Fruit fly (Drosophila melanogaster) whole organism, embryonic: ENCODE results near the gene Spn88Eb.

Experiments used
- Ada2b ChIP-seq: fragments of 200-800 bp; sonication (Bioruptor generic); IDR thresholded peaks from 2 replicates; pipeline ENCODE4 v1.3.6; 2022; ENCODE audit warnings: missing biosample characterization, missing genetic modification characterization
- B-H2 ChIP-seq: fragments of 200-800 bp; sonication (Bioruptor generic); optimal IDR thresholded peaks from 2 replicates; lab custom pipeline; 2018; ENCODE audit warnings: missing biosample characterization, mild to moderate bottlenecking, missing genetic modification characterization
- Bgb ChIP-seq: fragments of 200-800 bp; sonication (Bioruptor generic); IDR thresholded peaks from 2 replicates; pipeline ENCODE4 v1.3.6; 2022; ENCODE audit warnings: missing biosample characterization, missing genetic modification characterization; ENCODE audit not compliant: partially characterized antibody
- BtbVII ChIP-seq: fragments of 200-800 bp; sonication (Bioruptor generic); optimal IDR thresholded peaks from 3 replicates; lab custom pipeline; 2017; ENCODE audit warnings: missing biosample characterization, mild to moderate bottlenecking, missing genetic modification characterization
- CG11085 ChIP-seq: fragments of 200-800 bp; sonication (Bioruptor generic); IDR thresholded peaks from 2 replicates; pipeline ENCODE4 v1.3.6; 2022; ENCODE audit warnings: missing biosample characterization, missing genetic modification characterization
- CG12299 ChIP-seq: fragments of 200-800 bp; sonication (Bioruptor generic); optimal IDR thresholded peaks from 2 replicates; lab custom pipeline; 2018; ENCODE audit warnings: missing biosample characterization, mild to moderate bottlenecking, missing genetic modification characterization
- CG13424 ChIP-seq: fragments of 200-800 bp; sonication (Bioruptor generic); optimal IDR thresholded peaks from 2 replicates; lab custom pipeline; 2019; ENCODE audit warnings: missing biosample characterization, mild to moderate bottlenecking, missing genetic modification characterization, moderate library complexity
- CG14710 ChIP-seq: fragments of 200-800 bp; sonication (Bioruptor generic); optimal IDR thresholded peaks from 3 replicates; lab custom pipeline; 2019; ENCODE audit warnings: missing biosample characterization, mild to moderate bottlenecking, missing genetic modification characterization, moderate library complexity
- CG15011 ChIP-seq: fragments of 200-800 bp; sonication (Bioruptor generic); optimal IDR thresholded peaks from 3 replicates; lab custom pipeline; 2018; ENCODE audit warnings: missing biosample characterization, mild to moderate bottlenecking, missing genetic modification characterization
- CG15479 ChIP-seq: fragments of 200-800 bp; sonication (Bioruptor generic); optimal IDR thresholded peaks from 3 replicates; lab custom pipeline; 2019; ENCODE audit warnings: missing biosample characterization, mild to moderate bottlenecking, missing genetic modification characterization, moderate library complexity
- CG15514 ChIP-seq: fragments of 200-800 bp; sonication (Bioruptor generic); optimal IDR thresholded peaks from 3 replicates; lab custom pipeline; 2017; ENCODE audit warnings: missing biosample characterization, missing genetic modification characterization, mild to moderate bottlenecking, moderate library complexity, missing genetic modification reagents
- CG17912 ChIP-seq: fragments of 200-800 bp; sonication (Bioruptor generic); optimal IDR thresholded peaks from 2 replicates; lab custom pipeline; 2018; ENCODE audit warnings: missing biosample characterization, mild to moderate bottlenecking, missing genetic modification characterization
- CG1832 ChIP-seq: fragments of 200-800 bp; sonication (Bioruptor generic); optimal IDR thresholded peaks from 2 replicates; lab custom pipeline; 2017; ENCODE audit warnings: missing biosample characterization, mild to moderate bottlenecking, missing genetic modification characterization, inconsistent platforms
- CG2120 ChIP-seq: fragments of 200-800 bp; sonication (Bioruptor generic); optimal IDR thresholded peaks from 3 replicates; lab custom pipeline; 2016; ENCODE audit warnings: missing biosample characterization, missing genetic modification characterization
- CG30431 ChIP-seq: fragments of 200-800 bp; sonication (Bioruptor generic); optimal IDR thresholded peaks from 2 replicates; lab custom pipeline; 2017; ENCODE audit warnings: missing biosample characterization, missing genetic modification characterization
- CG31224 ChIP-seq: fragments of 200-800 bp; sonication (Bioruptor generic); IDR thresholded peaks from 2 replicates; pipeline ENCODE4 v1.3.6; 2022; ENCODE audit warnings: missing biosample characterization, missing genetic modification characterization
- CG3407 ChIP-seq: fragments of 200-800 bp; sonication (Bioruptor generic); optimal IDR thresholded peaks from 2 replicates; lab custom pipeline; 2018; ENCODE audit warnings: missing biosample characterization, mild to moderate bottlenecking, missing genetic modification characterization
- CG6689 ChIP-seq: fragments of 200-800 bp; sonication (Bioruptor generic); IDR thresholded peaks from 2 replicates; pipeline ENCODE4 v1.3.6; 2022; ENCODE audit warnings: missing biosample characterization, missing genetic modification characterization
- CG6854 ChIP-seq: fragments of 200-800 bp; sonication (Bioruptor generic); optimal IDR thresholded peaks from 3 replicates; lab custom pipeline; 2017; ENCODE audit warnings: missing biosample characterization, mild to moderate bottlenecking, missing genetic modification characterization
- CG9215 ChIP-seq: fragments of 200-800 bp; sonication (Bioruptor generic); IDR thresholded peaks from 2 replicates; pipeline ENCODE4 v1.3.6; 2022; ENCODE audit warnings: missing biosample characterization, missing genetic modification characterization
- CG9437 ChIP-seq: fragments of 200-800 bp; sonication (Bioruptor generic); optimal IDR thresholded peaks from 2 replicates; lab custom pipeline; 2018; ENCODE audit warnings: missing biosample characterization, mild to moderate bottlenecking, missing genetic modification characterization
- Dip3 ChIP-seq: fragments of 200-800 bp; sonication (Bioruptor generic); optimal IDR thresholded peaks from 3 replicates; lab custom pipeline; 2016; ENCODE audit warnings: missing biosample characterization, missing genetic modification characterization
- E2f1 ChIP-seq: fragments of 200-800 bp; sonication (Bioruptor generic); IDR thresholded peaks from 2 replicates; pipeline ENCODE4 v1.3.6; 2022; ENCODE audit warnings: missing biosample characterization, missing genetic modification characterization
- Fer1 ChIP-seq: fragments of 200-800 bp; sonication (Bioruptor generic); optimal IDR thresholded peaks from 2 replicates; lab custom pipeline; 2017; ENCODE audit warnings: missing biosample characterization, mild to moderate bottlenecking, missing genetic modification characterization
- Hey ChIP-seq: fragments of 200-800 bp; sonication (Bioruptor generic); optimal IDR thresholded peaks from 3 replicates; lab custom pipeline; 2018; ENCODE audit warnings: missing biosample characterization, mild to moderate bottlenecking, missing genetic modification characterization
- Hmr ChIP-seq: fragments of 200-800 bp; sonication (Bioruptor generic); optimal IDR thresholded peaks from 3 replicates; lab custom pipeline; 2017; ENCODE audit warnings: mild to moderate bottlenecking, missing biosample characterization, missing genetic modification reagents, missing genetic modification characterization
- Kr ChIP-seq: fragments of 200-800 bp; sonication (Bioruptor generic); optimal IDR thresholded peaks from 2 replicates; lab custom pipeline; 2017; ENCODE audit warnings: missing biosample characterization, mild to moderate bottlenecking, missing genetic modification characterization
- NC2α ChIP-seq: fragments of 200-800 bp; sonication (Bioruptor generic); optimal IDR thresholded peaks from 2 replicates; lab custom pipeline; 2016; ENCODE audit warnings: missing biosample characterization, missing genetic modification characterization
- Ssrp ChIP-seq: fragments of 200-800 bp; sonication (Bioruptor generic); optimal IDR thresholded peaks from 2 replicates; lab custom pipeline; 2018; ENCODE audit warnings: missing biosample characterization, mild to moderate bottlenecking, missing genetic modification characterization, moderate library complexity
- Taf1 ChIP-seq: fragments of 200-800 bp; sonication (Bioruptor generic); IDR thresholded peaks from 2 replicates; pipeline ENCODE4 v1.3.6; 2022; ENCODE audit warnings: missing biosample characterization, missing genetic modification characterization
- bab2 ChIP-seq: fragments of 200-800 bp; sonication (Bioruptor generic); optimal IDR thresholded peaks from 2 replicates; lab custom pipeline; 2016; ENCODE audit warnings: missing biosample characterization, missing genetic modification characterization
- cad ChIP-seq: fragments of >200 bp; optimal IDR thresholded peaks from 2 replicates; lab custom pipeline; 2017; ENCODE audit warnings: missing biosample characterization, missing genetic modification characterization
- cg ChIP-seq: fragments of 200-800 bp; sonication (Bioruptor generic); optimal IDR thresholded peaks from 3 replicates; lab custom pipeline; 2019; ENCODE audit warnings: missing biosample characterization, mild to moderate bottlenecking, missing genetic modification characterization, moderate library complexity
- danr ChIP-seq: fragments of 200-800 bp; sonication (Bioruptor generic); IDR thresholded peaks from 2 replicates; pipeline ENCODE4 v1.3.6; 2022; ENCODE audit warnings: missing biosample characterization, missing genetic modification characterization
- dati ChIP-seq: fragments of 200-800 bp; sonication (Bioruptor generic); IDR thresholded peaks from 2 replicates; pipeline ENCODE4 v1.3.6; 2022; ENCODE audit warnings: missing biosample characterization, missing genetic modification characterization
- hkb ChIP-seq, 2 experiments: fragments of 200-800 bp in 1 of 2; fragments of >200 bp in 1 of 2; sonication (Bioruptor generic) in 1 of 2; IDR thresholded peaks in 1 of 2; optimal IDR thresholded peaks in 1 of 2; 2 replicates each; pipeline versions ENCODE4 v1.3.6 to Lab custom; 2017 to 2022; ENCODE audit warnings: missing biosample characterization in 1 of 2, missing genetic modification characterization in 1 of 2
- otp ChIP-seq: fragments of 200-800 bp; sonication (Bioruptor generic); IDR thresholded peaks from 3 replicates; pipeline ENCODE4, ENCODE4 v1.3.6; 2022; ENCODE audit warnings: missing biosample characterization, missing genetic modification characterization
- pfk ChIP-seq: fragments of 200-800 bp; sonication (Bioruptor generic); optimal IDR thresholded peaks from 2 replicates; lab custom pipeline; 2018; ENCODE audit warnings: missing biosample characterization, mild to moderate bottlenecking, missing genetic modification characterization, moderate library complexity
- pum ChIP-seq: fragments of 200-800 bp; sonication (Bioruptor generic); optimal IDR thresholded peaks from 2 replicates; lab custom pipeline; 2016; ENCODE audit warnings: missing biosample characterization, missing genetic modification characterization
- rib ChIP-seq: fragments of 200-800 bp; sonication (Bioruptor generic); IDR thresholded peaks from 2 replicates; pipeline ENCODE4 v1.3.6; 2022; ENCODE audit warnings: missing biosample characterization, missing genetic modification characterization
- sens ChIP-seq: fragments of 200-800 bp; sonication (Bioruptor generic); peaks from one replicate; lab custom pipeline; 2016; ENCODE audit warnings: missing biosample characterization, missing genetic modification characterization
- sima ChIP-seq: fragments of 200-800 bp; sonication (Bioruptor generic); optimal IDR thresholded peaks from 2 replicates; lab custom pipeline; 2016; ENCODE audit warnings: missing biosample characterization, missing genetic modification characterization
- sqz ChIP-seq: fragments of 200-800 bp; sonication (Bioruptor generic); optimal IDR thresholded peaks from 3 replicates; lab custom pipeline; 2018; ENCODE audit warnings: missing biosample characterization, mild to moderate bottlenecking, missing genetic modification characterization
- sug ChIP-seq: fragments of 200-800 bp; optimal IDR thresholded peaks from 2 replicates; lab custom pipeline; 2019; ENCODE audit warnings: missing biosample characterization, mild to moderate bottlenecking, missing genetic modification characterization, moderate library complexity
- trem ChIP-seq: fragments of 200-800 bp; optimal IDR thresholded peaks from 3 replicates; lab custom pipeline; 2019; ENCODE audit warnings: missing biosample characterization, mild to moderate bottlenecking, missing genetic modification characterization, moderate library complexity
- ttk ChIP-seq: fragments of 200-800 bp; sonication (Bioruptor generic); IDR thresholded peaks from 2 replicates; pipeline ENCODE4 v2.1.2; 2022; ENCODE audit warnings: missing biosample characterization, missing genetic modification characterization
- z ChIP-seq: fragments of 200-800 bp; sonication (Bioruptor generic); IDR thresholded peaks from 3 replicates; pipeline ENCODE4 v1.3.6; 2022; ENCODE audit warnings: missing biosample characterization, missing genetic modification characterization
- zen2 ChIP-seq: fragments of 200-800 bp; sonication (Bioruptor generic); IDR thresholded peaks from 3 replicates; pipeline ENCODE4 v1.3.6; 2022; ENCODE audit warnings: missing biosample characterization, missing genetic modification characterization; ENCODE audit not compliant: partially characterized antibody
- zf30C ChIP-seq: fragments of 200-800 bp; sonication (Bioruptor generic); optimal IDR thresholded peaks from 3 replicates; lab custom pipeline; 2018; ENCODE audit warnings: missing biosample characterization, mild to moderate bottlenecking, missing genetic modification characterization
- zfh2 ChIP-seq: fragments of 200-800 bp; sonication (Bioruptor generic); optimal IDR thresholded peaks from 2 replicates; lab custom pipeline; 2016; ENCODE audit warnings: missing biosample characterization, missing genetic modification characterization

Spn88Eb gene

DNA sequence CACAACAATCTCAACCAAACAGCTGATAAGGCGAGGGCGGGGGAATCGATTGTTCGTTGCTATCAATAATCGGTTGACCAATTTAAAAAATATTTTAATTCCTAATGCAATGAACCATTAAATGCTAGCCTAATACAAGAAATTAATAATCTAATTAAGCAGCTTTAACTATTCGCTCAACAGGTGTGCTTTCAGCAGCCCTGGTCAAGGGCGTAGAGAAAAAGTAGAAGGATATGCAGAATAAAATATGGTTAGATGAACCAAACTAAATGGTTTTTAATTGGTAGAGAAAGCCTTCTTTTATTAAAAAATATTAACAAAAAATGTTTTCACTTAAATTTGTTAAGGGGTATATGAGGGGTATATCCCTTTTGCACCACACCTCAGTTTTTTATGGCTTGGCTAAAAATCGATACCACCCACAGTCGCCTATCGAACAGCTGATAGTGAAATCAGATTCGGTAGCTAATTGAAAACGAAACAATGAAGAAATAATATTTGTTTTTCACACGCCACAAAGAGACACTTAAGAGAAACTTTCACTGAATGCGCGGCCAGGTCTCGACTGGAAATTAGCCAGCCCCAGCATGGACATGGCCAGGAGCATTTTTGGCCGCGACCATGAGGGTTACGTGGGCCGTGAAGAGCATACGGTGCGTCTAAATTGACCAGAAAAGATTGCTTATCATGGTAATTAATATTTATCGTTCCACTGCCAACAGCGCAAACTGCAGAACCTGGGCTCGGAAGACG is 10.4 kb upstream of the Spn88Eb start, which contains the start of the genes SIDL and CG12241 (continued):
- TF ChIP-seq BtbVII (peak; percentile 82), CG15479 (GFP tag; lab: Kevin White, UChicago) (peak; percentile 25), Ssrp (tag; lab: Kevin White, UChicago) (peak; percentile 12), ttk (GFP tag; lab: Robert Waterston, UW) (peak; percentile 88), rib (peak; percentile 91), CG12299 (tag; lab: Kevin White, UChicago) (peak; percentile 48), CG3407 (GFP tag; lab: Kevin White, UChicago) (peak; percentile 44), CG2120 (GFP tag; lab: Kevin White, UChicago) (peak; percentile 84), Ada2b (GFP tag; lab: Robert Waterston, UW) (peak; percentile 94), CG13424 (tag; lab: Kevin White, UChicago) (peak; percentile 51), NC2α (GFP tag; lab: Kevin White, UChicago) (no peak), Taf1 (GFP tag; lab: Robert Waterston, UW) (peak; percentile 93), sqz (no peak), B-H2 (GFP tag; lab: Kevin White, UChicago) (peak; percentile 32), sima (GFP tag; lab: Kevin White, UChicago) (peak; percentile 63), trem (tag; lab: Kevin White, UChicago) (peak; percentile 73), CG1832 (GFP tag; lab: Kevin White, UChicago) (no peak), Hey (tag; lab: Kevin White, UChicago) (no peak), hkb (optimal IDR thresholded peaks at IDR 0.05; lab: Kevin White, UChicago) (no peak), hkb (GFP tag; IDR thresholded peaks at IDR 0.05; lab: Robert Waterston, UW) (peak; percentile 93), CG9437 (peak; percentile 62), zen2 (GFP tag; lab: Robert Waterston, UW) (no peak), danr (peak; percentile 87), cad (no peak), Fer1 (GFP tag; lab: Kevin White, UChicago) (peak; percentile 79), CG15011 (GFP tag; lab: Kevin White, UChicago) (no peak), Dip3 (GFP tag; lab: Kevin White, UChicago) (peak; percentile 74), CG11085 (peak; percentile 89), sug (tag; lab: Kevin White, UChicago) (peak; percentile 75), pfk (GFP tag; lab: Kevin White, UChicago) (no peak), bab2 (peak; percentile 82), pum (GFP tag; lab: Kevin White, UChicago) (peak; percentile 69), cg (no peak), CG9215 (GFP tag; lab: Robert Waterston, UW) (peak; percentile 90), CG30431 (GFP tag; lab: Kevin White, UChicago) (no peak), CG17912 (no peak), Kr (GFP tag; lab: Kevin White, UChicago) (no peak), CG14710 (tag; lab: Kevin White, UChicago) (peak; percentile 73), Hmr (GFP tag; lab: Kevin White, UChicago) (no peak), z (no peak), zfh2 (GFP tag; lab: Kevin White, UChicago) (peak; percentile 85), E2f1 (peak; percentile 94), zf30C (GFP tag; lab: Kevin White, UChicago) (no peak), CG6689 (peak; percentile 96), sens (GFP tag; lab: Kevin White, UChicago) (peak; percentile 98), CG31224 (GFP tag; lab: Robert Waterston, UW) (peak; percentile 87), dati (peak; percentile 72), CG15514 (GFP tag; lab: Kevin White, UChicago) (peak; percentile 85), CG6854 (GFP tag; lab: Kevin White, UChicago) (peak; percentile 78), Bgb (GFP tag; lab: Robert Waterston, UW) (no peak), otp (no peak)
